Fruit fly (Drosophila melanogaster): ENCODE results near the gene CG44014.

The CG44014 gene

DNA sequence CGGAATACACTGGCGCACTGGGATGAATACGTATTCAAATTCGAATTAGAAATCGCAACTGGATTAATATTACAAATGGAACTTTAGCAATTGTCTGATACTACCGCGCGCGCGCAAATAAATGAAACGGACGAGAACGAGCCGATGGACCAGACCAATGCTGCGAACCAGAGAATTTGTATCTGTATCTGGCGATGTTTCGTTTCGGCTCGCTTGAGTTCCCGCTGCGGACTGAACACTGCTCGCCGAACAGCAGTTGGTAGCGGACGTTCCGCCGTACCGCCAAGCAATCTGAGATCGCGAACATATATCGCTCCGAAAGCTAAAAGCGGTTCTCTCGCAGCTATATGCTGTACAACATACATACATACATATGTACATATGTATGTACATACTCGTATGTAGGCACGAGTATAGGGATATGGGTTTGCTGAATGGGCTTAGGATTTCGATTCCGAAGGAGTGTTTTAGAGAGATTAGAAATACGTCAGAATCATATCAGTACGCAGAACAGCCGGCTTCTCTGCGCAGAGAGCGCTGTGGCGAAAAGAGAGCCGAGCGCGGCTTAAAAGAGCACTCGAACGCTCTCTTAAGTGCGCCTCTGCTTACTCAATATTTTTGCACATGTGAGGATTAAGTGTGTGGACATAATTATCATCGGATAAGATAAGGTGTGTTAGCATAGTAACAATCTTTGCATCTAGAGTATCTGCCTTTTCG, 32.6 kb downstream of the CG44014 start, which contains the start of gene AdamTS-A (continued):
- TF ChIP-seq org-1 (GFP tag; optimal IDR thresholded peaks at IDR 0.05) (no peak), Xrp1 (GFP tag; IDR thresholded peaks at IDR 0.05) (no peak), CoRest (tag; optimal IDR thresholded peaks at IDR 0.05) (no peak), CG9817 (tag; optimal IDR thresholded peaks at IDR 0.05) (no peak), pho (GFP tag; optimal IDR thresholded peaks at IDR 0.05) (no peak), dimm (GFP tag; IDR thresholded peaks at IDR 0.05) (no peak), CG8765 (GFP tag; IDR thresholded peaks at IDR 0.05) (no peak), nerfin-1 (tag; optimal IDR thresholded peaks at IDR 0.05) (no peak), CG7271 (tag; optimal IDR thresholded peaks at IDR 0.05) (no peak), Side (GFP tag; optimal IDR thresholded peaks at IDR 0.05) (no peak), CG13624 (GFP tag; optimal IDR thresholded peaks at IDR 0.05) (no peak), Camta (GFP tag; optimal IDR thresholded peaks at IDR 0.05) (no peak), Mrtf (GFP tag; IDR thresholded peaks at IDR 0.05) (no peak), CG9876 (GFP tag; optimal IDR thresholded peaks at IDR 0.05) (no peak), CG13123 (GFP tag; optimal IDR thresholded peaks at IDR 0.05) (no peak), CG18476 (GFP tag; optimal IDR thresholded peaks at IDR 0.05) (no peak), Adf1 (GFP tag; IDR thresholded peaks at IDR 0.05) (no peak; the same call in 1 of the 2 replicates), CG6654 (GFP tag; optimal IDR thresholded peaks at IDR 0.05) (no peak), CG5953 (GFP tag; IDR thresholded peaks at IDR 0.05) (no peak), pb (GFP tag; optimal IDR thresholded peaks at IDR 0.05) (no peak), vnd (GFP tag; IDR thresholded peaks at IDR 0.05; ENCODE audit: partially characterized antibody) (no peak), Scr (GFP tag; IDR thresholded peaks at IDR 0.05; ENCODE audit: partially characterized antibody) (peak; percentile 22; the same call in 1 of the 2 replicates), scrt (GFP tag; optimal IDR thresholded peaks at IDR 0.05) (no peak), trem (tag; optimal IDR thresholded peaks at IDR 0.05) (no peak), gfzf (GFP tag; optimal IDR thresholded peaks at IDR 0.05) (no peak), CG2199 (GFP tag; IDR thresholded peaks at IDR 0.05) (peak; percentile 82), Myb (GFP tag; optimal IDR thresholded peaks at IDR 0.05) (no peak), Deaf1 (tag; optimal IDR thresholded peaks at IDR 0.05) (peak; percentile 77), PHDP (tag; optimal IDR thresholded peaks at IDR 0.05) (no peak), CG10979 (tag; optimal IDR thresholded peaks at IDR 0.05) (no peak), Stat92E (GFP tag; optimal IDR thresholded peaks at IDR 0.05) (no peak), Dip2 (GFP tag; IDR thresholded peaks at IDR 0.05) (no peak), CG1024 (GFP tag; IDR thresholded peaks at IDR 0.05) (no peak), CG31365 (tag; optimal IDR thresholded peaks at IDR 0.05) (no peak), dysf (GFP tag; IDR thresholded peaks at IDR 0.05) (no peak), CG32532 (GFP tag; IDR thresholded peaks at IDR 0.05) (peak; percentile 18; the same call in 1 of the 2 replicates), NK7.1 (GFP tag; optimal IDR thresholded peaks at IDR 0.05) (no peak), CG11695 (GFP tag; IDR thresholded peaks at IDR 0.05) (no peak), CG11093 (GFP tag; IDR thresholded peaks at IDR 0.05) (no peak), CG6254 (GFP tag; optimal IDR thresholded peaks at IDR 0.05) (no peak), CG9797 (GFP tag; optimal IDR thresholded peaks at IDR 0.05) (no peak), ranshi (GFP tag; IDR thresholded peaks at IDR 0.05) (no peak), ci (GFP tag; IDR thresholded peaks at IDR 0.05) (0 out of 3 replicates have a peak, but pooled peaks have one; percentile 31), CG8281 (tag; optimal IDR thresholded peaks at IDR 0.05) (no peak), onecut (GFP tag; IDR thresholded peaks at IDR 0.05) (no peak), Nf-YC (tag; optimal IDR thresholded peaks at IDR 0.05) (no peak), Mad (GFP tag; optimal IDR thresholded peaks at IDR 0.05) (no peak), CG15479 (GFP tag; optimal IDR thresholded peaks at IDR 0.05) (peak; percentile 75), CG11504 (tag; optimal IDR thresholded peaks at IDR 0.05) (no peak), Dfd (GFP tag; optimal IDR thresholded peaks at IDR 0.05) (no peak)

Data from whole organism, embryonic.